Worm (Caenorhabditis elegans): Measurements from ENCODE around the gene prp-8.

Gene prp-8

ce11 chrIII:8125234-8125633, 38.9 kb upstream of the prp-8 start:
- TF ChIP-seq lsy-2 (tag; optimal IDR thresholded peaks at IDR 0.05) (peak; percentile 62 to 81), lin-13 (GFP tag; optimal IDR thresholded peaks at IDR 0.05) (peak; percentile 36), nhr-23 (tag; optimal IDR thresholded peaks at IDR 0.05) (no peak), ztf-4 (tag; optimal IDR thresholded peaks at IDR 0.05) (peak; percentile 40), ama-1 (optimal IDR thresholded peaks at IDR 0.05) (no peak), nhr-6 (tag; optimal IDR thresholded peaks at IDR 0.05) (peak; percentile 80), gmeb-1 (tag; optimal IDR thresholded peaks at IDR 0.05) (peak; percentile 32), unc-55 (GFP tag; optimal IDR thresholded peaks at IDR 0.05) (peak; percentile 89), egl-27 (tag; optimal IDR thresholded peaks at IDR 0.05) (peak; percentile 53), crh-2 (tag; optimal IDR thresholded peaks at IDR 0.05) (peak; percentile 85), nhr-21 (tag; optimal IDR thresholded peaks at IDR 0.05) (peak; percentile 34), F13H6.1 (tag; optimal IDR thresholded peaks at IDR 0.05) (peak; percentile 67), C34F6.9 (tag; optimal IDR thresholded peaks at IDR 0.05) (peak; percentile 71), nhr-25 (tag; optimal IDR thresholded peaks at IDR 0.05) (peak; percentile 26), peb-1 (tag; optimal IDR thresholded peaks at IDR 0.05) (no peak), nhr-11 (tag; optimal IDR thresholded peaks at IDR 0.05) (no peak), fos-1 (tag; optimal IDR thresholded peaks at IDR 0.05) (peak; percentile 72), elt-1 (tag; optimal IDR thresholded peaks at IDR 0.05) (no peak), nhr-129 (tag; optimal IDR thresholded peaks at IDR 0.05) (peak; percentile 63), sma-9 (GFP tag; optimal IDR thresholded peaks at IDR 0.05) (peak; percentile 85), sma-9 (tag; optimal IDR thresholded peaks at IDR 0.05) (no peak), unc-62 (GFP tag; optimal IDR thresholded peaks at IDR 0.05) (no peak), sma-3 (GFP tag; optimal IDR thresholded peaks at IDR 0.05) (peak; percentile 38), unc-39 (tag; optimal IDR thresholded peaks at IDR 0.05) (no peak)

- no peak for TF ChIP-seq ceh-82 (tag; optimal IDR thresholded peaks at IDR 0.05)
- no peak for TF ChIP-seq ztf-11 (tag; optimal IDR thresholded peaks at IDR 0.05)
- no peak for TF ChIP-seq ZK546.5 (tag; optimal IDR thresholded peaks at IDR 0.05)
- TF ChIP-seq C34F6.9 (tag; optimal IDR thresholded peaks at IDR 0.05), result no peak
- no peak for TF ChIP-seq skn-1 (tag; optimal IDR thresholded peaks at IDR 0.05)
- no peak for TF ChIP-seq Y55F3AM.14 (GFP tag; optimal IDR thresholded peaks at IDR 0.05)
- no peak for TF ChIP-seq nhr-237 (tag; optimal IDR thresholded peaks at IDR 0.05)
- TF ChIP-seq egl-27 (tag; optimal IDR thresholded peaks at IDR 0.05), result no peak
- TF ChIP-seq nhr-21 (tag; optimal IDR thresholded peaks at IDR 0.05), result no peak
- no peak for TF ChIP-seq peb-1 (tag; optimal IDR thresholded peaks at IDR 0.05)
- TF ChIP-seq fos-1 (tag; optimal IDR thresholded peaks at IDR 0.05), result no peak
- TF ChIP-seq sem-4 (tag; optimal IDR thresholded peaks at IDR 0.05), result no peak
- TF ChIP-seq nhr-25 (tag; optimal IDR thresholded peaks at IDR 0.05), result no peak
- no peak for TF ChIP-seq nhr-11 (tag; optimal IDR thresholded peaks at IDR 0.05)
- no peak for TF ChIP-seq sma-3 (GFP tag; optimal IDR thresholded peaks at IDR 0.05)
- no peak for TF ChIP-seq nhr-12 (tag; optimal IDR thresholded peaks at IDR 0.05)
- peak; percentile 6 for TF ChIP-seq F13H6.1 (tag; optimal IDR thresholded peaks at IDR 0.05)
- TF ChIP-seq nhr-129 (tag; optimal IDR thresholded peaks at IDR 0.05), result peak; percentile 51
- TF ChIP-seq zag-1 (tag; optimal IDR thresholded peaks at IDR 0.05), result no peak
- no peak for TF ChIP-seq aly-2 (tag; optimal IDR thresholded peaks at IDR 0.05)
- TF ChIP-seq mbf-1 (tag; optimal IDR thresholded peaks at IDR 0.05), result no peak
- no peak for TF ChIP-seq nhr-10 (tag; optimal IDR thresholded peaks at IDR 0.05)
- no peak for TF ChIP-seq nhr-6 (tag; optimal IDR thresholded peaks at IDR 0.05)
- peak; percentile 11 to 22 for TF ChIP-seq lsy-2 (tag; optimal IDR thresholded peaks at IDR 0.05)
- TF ChIP-seq unc-55 (GFP tag; optimal IDR thresholded peaks at IDR 0.05), result peak; percentile 37
- TF ChIP-seq unc-62 (GFP tag; optimal IDR thresholded peaks at IDR 0.05), result no peak
- no peak for TF ChIP-seq lin-39 (tag; optimal IDR thresholded peaks at IDR 0.05)
- TF ChIP-seq elt-1 (tag; optimal IDR thresholded peaks at IDR 0.05), result no peak
- TF ChIP-seq unc-39 (tag; optimal IDR thresholded peaks at IDR 0.05), result no peak
- no peak for TF ChIP-seq ztf-1 (GFP tag; conservative IDR thresholded peaks at IDR 0.05)
Measured at ce11 chrIII:8126978-8127377, 37.2 kb upstream of the prp-8 start.

ce11 chrIII:8129195-8129594, 35.0 kb upstream of the prp-8 start:
- no peak for TF ChIP-seq nhr-237 (tag; optimal IDR thresholded peaks at IDR 0.05)
- TF ChIP-seq nhr-25 (tag; optimal IDR thresholded peaks at IDR 0.05), result peak; percentile 7
- TF ChIP-seq skn-1 (tag; optimal IDR thresholded peaks at IDR 0.05), result no peak
